Fruit fly (Drosophila melanogaster): ENCODE measurements around the gene Sras.

dm6 chr3L:5575524-5575923, 11.9 kb downstream of the Sras start:
- TF ChIP-seq Hr4 (GFP tag; optimal IDR thresholded peaks at IDR 0.05) (no peak), CG16779 (tag; optimal IDR thresholded peaks at IDR 0.05) (no peak), vri (GFP tag; optimal IDR thresholded peaks at IDR 0.05) (no peak), fkh (GFP tag; optimal IDR thresholded peaks at IDR 0.05) (no peak), dac (GFP tag; optimal IDR thresholded peaks at IDR 0.05) (no peak), Eip93F (GFP tag; optimal IDR thresholded peaks at IDR 0.05) (no peak), CG6854 (GFP tag; optimal IDR thresholded peaks at IDR 0.05) (no peak), CG6792 (GFP tag; optimal IDR thresholded peaks at IDR 0.05) (no peak), Smox (GFP tag; optimal IDR thresholded peaks at IDR 0.05) (no peak), CG8319 (GFP tag; optimal IDR thresholded peaks at IDR 0.05) (no peak), Sox102F (GFP tag; optimal IDR thresholded peaks at IDR 0.05) (no peak), Sox15 (GFP tag; optimal IDR thresholded peaks at IDR 0.05) (no peak), dsx (GFP tag; optimal IDR thresholded peaks at IDR 0.05; ENCODE audit: poor library complexity, severe bottlenecking) (no peak)
